Fruit fly (Drosophila melanogaster) S2 (cell line): ENCODE results near the gene tal-3A.

Source experiments
- CG8478 ChIP-seq: fragments of >200 bp; optimal IDR thresholded peaks from 2 replicates; lab custom pipeline; 2018
- CTCF ChIP-seq, 2 experiments: fragments of >200 bp; optimal IDR thresholded peaks; 2 replicates each; lab custom pipeline; 2018

DNA sequence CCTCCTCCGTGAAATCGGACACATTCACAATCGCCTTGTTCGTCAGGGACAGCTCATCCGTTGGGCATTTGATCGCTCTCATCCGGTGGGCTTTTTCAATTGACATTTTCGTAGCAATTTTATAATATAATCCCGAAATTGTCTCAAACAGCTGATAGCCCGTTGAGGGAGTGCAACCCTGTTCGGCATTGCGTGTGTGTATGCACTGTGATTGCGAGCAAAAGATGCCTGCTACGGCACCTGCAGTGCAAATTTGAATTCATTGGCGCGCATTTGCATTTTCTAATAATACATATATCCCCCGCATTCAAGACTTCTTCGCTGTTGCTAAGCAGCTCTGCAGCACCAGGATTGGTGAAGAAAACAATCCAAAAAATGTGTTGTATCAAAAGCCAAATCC is 24.9 kb downstream of the tal-3A start, which contains the start of gene Nsf2:
- TF ChIP-seq CG8478 (no peak), CTCF (optimal IDR thresholded peaks at IDR 0.05; lab: Kevin White, UChicago) (peak in 1 of 2 experiments; percentile 46)
